Worm (Caenorhabditis elegans) whole organism, L2 larva: ENCODE measurements around the gene atp-5.
A peak's percentile ranks its signal among the peaks of the same experiment; 100 is the strongest.

Experiments
- C34F6.9 ChIP-seq: fragments of 150-350 bp; optimal IDR thresholded peaks from 2 replicates; lab custom pipeline; 2014; ENCODE audit warnings: missing biosample characterization, missing genetic modification characterization
- F13H6.1 ChIP-seq: sonication (generic microtip); optimal IDR thresholded peaks from 2 replicates; lab custom pipeline; 2016; ENCODE audit warnings: missing genetic modification characterization, missing compliant biosample characterization
- R02D3.7 ChIP-seq: fragments of 150-350 bp; optimal IDR thresholded peaks from 2 replicates; lab custom pipeline; 2014; ENCODE audit warnings: missing biosample characterization, missing genetic modification characterization
- Y55F3AM.14 ChIP-seq: fragments of 200-800 bp; sonication (Bioruptor generic); optimal IDR thresholded peaks from 2 replicates; lab custom pipeline; 2018; ENCODE audit warnings: mild to moderate bottlenecking, missing genetic modification characterization, missing compliant biosample characterization
- ZK546.5 ChIP-seq: sonication (generic microtip); optimal IDR thresholded peaks from 2 replicates; lab custom pipeline; 2017; ENCODE audit warnings: missing biosample characterization, missing genetic modification characterization
- alr-1 ChIP-seq: fragments of 150-350 bp; optimal IDR thresholded peaks from 2 replicates; lab custom pipeline; 2014; ENCODE audit warnings: missing biosample characterization, missing genetic modification characterization
- aly-2 ChIP-seq: fragments of 150-350 bp; optimal IDR thresholded peaks from 2 replicates; lab custom pipeline; 2014; ENCODE audit warnings: missing biosample characterization, missing genetic modification characterization
- ama-1 ChIP-seq: fragments of 150-350 bp; optimal IDR thresholded peaks from 2 replicates; lab custom pipeline; 2018; ENCODE audit warnings: inconsistent platforms
- blmp-1 ChIP-seq: sonication (generic microtip); optimal IDR thresholded peaks from 2 replicates; lab custom pipeline; 2017; ENCODE audit warnings: missing genetic modification characterization, mild to moderate bottlenecking, missing compliant biosample characterization, antibody characterized with exemption, moderate library complexity; ENCODE audit not compliant: insufficient read depth
- ceh-16 ChIP-seq: fragments of 150-350 bp; optimal IDR thresholded peaks from 2 replicates; lab custom pipeline; 2014; ENCODE audit warnings: missing biosample characterization, missing genetic modification characterization
- ceh-82 ChIP-seq: fragments of 150-350 bp; optimal IDR thresholded peaks from 2 replicates; lab custom pipeline; 2014; ENCODE audit warnings: missing biosample characterization, missing genetic modification characterization
- crh-2 ChIP-seq: sonication (generic microtip); optimal IDR thresholded peaks from 2 replicates; lab custom pipeline; 2017; ENCODE audit warnings: missing biosample characterization, missing genetic modification characterization
- egl-27 ChIP-seq: sonication (generic microtip); optimal IDR thresholded peaks from 3 replicates; lab custom pipeline; 2017; ENCODE audit warnings: missing biosample characterization, missing genetic modification reagents, missing genetic modification characterization
- elt-1 ChIP-seq: fragments of 150-350 bp; optimal IDR thresholded peaks from 2 replicates; lab custom pipeline; 2014; ENCODE audit warnings: missing biosample characterization, missing genetic modification characterization
- elt-3 ChIP-seq: sonication (generic microtip); optimal IDR thresholded peaks from 2 replicates; lab custom pipeline; 2017; ENCODE audit warnings: missing biosample characterization, missing genetic modification characterization
- fos-1 ChIP-seq: fragments of 150-350 bp; optimal IDR thresholded peaks from 2 replicates; lab custom pipeline; 2014; ENCODE audit warnings: missing biosample characterization, missing genetic modification characterization
- gmeb-1 ChIP-seq: fragments of 150-350 bp; optimal IDR thresholded peaks from 2 replicates; lab custom pipeline; 2014; ENCODE audit warnings: missing biosample characterization, missing genetic modification characterization
- lin-11 ChIP-seq: fragments of 150-350 bp; sonication (generic microtip); optimal IDR thresholded peaks from 2 replicates; lab custom pipeline; 2014; ENCODE audit warnings: missing biosample characterization, missing genetic modification characterization, inconsistent platforms, mixed read lengths
- lin-13 ChIP-seq: fragments of 150-350 bp; optimal IDR thresholded peaks from 2 replicates; lab custom pipeline; 2014; ENCODE audit warnings: missing biosample characterization, missing genetic modification reagents, missing genetic modification characterization
- lin-39 ChIP-seq: fragments of 150-350 bp; optimal IDR thresholded peaks from 2 replicates; lab custom pipeline; 2014; ENCODE audit warnings: missing biosample characterization, missing genetic modification reagents, missing genetic modification characterization
- lsy-2 ChIP-seq, 2 experiments: fragments of 150-350 bp in 1 of 2; sonication (generic microtip) in 1 of 2; optimal IDR thresholded peaks; 2 replicates each; lab custom pipeline; 2014 to 2017; ENCODE audit warnings: missing biosample characterization in 2 of 2, missing genetic modification characterization in 2 of 2
- mab-5 ChIP-seq: fragments of 150-350 bp; optimal IDR thresholded peaks from 2 replicates; lab custom pipeline; 2014; ENCODE audit warnings: missing biosample characterization, missing genetic modification characterization
- mbf-1 ChIP-seq: sonication (generic microtip); optimal IDR thresholded peaks from 2 replicates; lab custom pipeline; 2017; ENCODE audit warnings: missing biosample characterization, missing genetic modification characterization
- mdl-1 ChIP-seq, 2 experiments: fragments of 150-350 bp in 1 of 2; sonication (generic microtip) in 1 of 2; optimal IDR thresholded peaks; 2 replicates each; lab custom pipeline; 2017; ENCODE audit warnings: missing biosample characterization in 2 of 2, missing genetic modification characterization in 2 of 2
- nhr-10 ChIP-seq: sonication (generic microtip); optimal IDR thresholded peaks from 2 replicates; lab custom pipeline; 2017; ENCODE audit warnings: missing biosample characterization, missing genetic modification characterization
- nhr-11 ChIP-seq: fragments of 150-350 bp; optimal IDR thresholded peaks from 2 replicates; lab custom pipeline; 2014; ENCODE audit warnings: missing biosample characterization, missing genetic modification characterization
- nhr-12 ChIP-seq: fragments of 150-350 bp; optimal IDR thresholded peaks from 2 replicates; lab custom pipeline; 2014; ENCODE audit warnings: missing biosample characterization, missing genetic modification characterization
- nhr-129 ChIP-seq: fragments of 150-350 bp; optimal IDR thresholded peaks from 2 replicates; lab custom pipeline; 2014; ENCODE audit warnings: missing biosample characterization, missing genetic modification characterization
- nhr-21 ChIP-seq: fragments of 150-350 bp; optimal IDR thresholded peaks from 2 replicates; lab custom pipeline; 2014; ENCODE audit warnings: missing biosample characterization, missing genetic modification characterization
- nhr-23 ChIP-seq: fragments of 150-350 bp; optimal IDR thresholded peaks from 2 replicates; lab custom pipeline; 2014; ENCODE audit warnings: missing biosample characterization, missing genetic modification reagents, missing genetic modification characterization
- nhr-237 ChIP-seq: fragments of 150-350 bp; optimal IDR thresholded peaks from 2 replicates; lab custom pipeline; 2014; ENCODE audit warnings: missing biosample characterization, missing genetic modification characterization
- nhr-25 ChIP-seq: fragments of 150-350 bp; sonication (generic microtip); optimal IDR thresholded peaks from 3 replicates; lab custom pipeline; 2014; ENCODE audit warnings: missing biosample characterization, missing genetic modification characterization
- nhr-6 ChIP-seq: fragments of 150-350 bp; optimal IDR thresholded peaks from 2 replicates; lab custom pipeline; 2014; ENCODE audit warnings: missing biosample characterization, missing genetic modification characterization
- nhr-77 ChIP-seq: fragments of 150-350 bp; optimal IDR thresholded peaks from 2 replicates; lab custom pipeline; 2014; ENCODE audit warnings: missing biosample characterization, missing genetic modification characterization
- peb-1 ChIP-seq: fragments of 150-350 bp; optimal IDR thresholded peaks from 2 replicates; lab custom pipeline; 2014; ENCODE audit warnings: missing biosample characterization, missing genetic modification characterization
- sem-4 ChIP-seq: fragments of 150-350 bp; optimal IDR thresholded peaks from 2 replicates; lab custom pipeline; 2014; ENCODE audit warnings: missing biosample characterization, missing genetic modification reagents, missing genetic modification characterization
- skn-1 ChIP-seq: sonication (generic microtip); optimal IDR thresholded peaks from 2 replicates; lab custom pipeline; 2017; ENCODE audit warnings: missing biosample characterization, missing genetic modification characterization
- sma-3 ChIP-seq: sonication (generic microtip); optimal IDR thresholded peaks from 2 replicates; lab custom pipeline; 2016; ENCODE audit warnings: missing genetic modification reagents, missing genetic modification characterization, missing compliant biosample characterization
- sma-9 ChIP-seq, 2 experiments: fragments of 150-350 bp in 1 of 2; sonication (generic microtip) in 1 of 2; optimal IDR thresholded peaks; 2 replicates each; lab custom pipeline; 2014 to 2016; ENCODE audit warnings: missing genetic modification characterization in 2 of 2, mild to moderate bottlenecking in 1 of 2, missing biosample characterization in 1 of 2, missing compliant biosample characterization in 1 of 2, missing genetic modification reagents in 1 of 2, moderate library complexity in 1 of 2
- snpc-4 ChIP-seq: fragments of 150-350 bp; optimal IDR thresholded peaks from 2 replicates; lab custom pipeline; 2014; ENCODE audit warnings: missing biosample characterization, missing genetic modification characterization
- unc-39 ChIP-seq: fragments of 150-350 bp; optimal IDR thresholded peaks from 2 replicates; lab custom pipeline; 2014; ENCODE audit warnings: missing biosample characterization, missing genetic modification characterization
- unc-55 ChIP-seq: fragments of 150-350 bp; sonication (generic microtip); optimal IDR thresholded peaks from 3 replicates; lab custom pipeline; 2014; ENCODE audit warnings: missing biosample characterization, missing genetic modification reagents, missing genetic modification characterization
- unc-62 ChIP-seq: fragments of 150-350 bp; optimal IDR thresholded peaks from 2 replicates; lab custom pipeline; 2014; ENCODE audit warnings: missing biosample characterization, missing genetic modification reagents, missing genetic modification characterization
- zag-1 ChIP-seq: fragments of 150-350 bp; optimal IDR thresholded peaks from 2 replicates; lab custom pipeline; 2014; ENCODE audit warnings: missing biosample characterization, missing genetic modification characterization
- ztf-1 ChIP-seq: fragments of 200-800 bp; sonication (Bioruptor generic); conservative IDR thresholded peaks from 2 replicates; pipeline ENCODE4 v1.3.6; 2022; ENCODE audit warnings: missing genetic modification characterization, missing compliant biosample characterization
- ztf-4 ChIP-seq: fragments of 150-350 bp; optimal IDR thresholded peaks from 2 replicates; lab custom pipeline; 2014; ENCODE audit warnings: missing biosample characterization, missing genetic modification characterization

Gene atp-5

DNA sequence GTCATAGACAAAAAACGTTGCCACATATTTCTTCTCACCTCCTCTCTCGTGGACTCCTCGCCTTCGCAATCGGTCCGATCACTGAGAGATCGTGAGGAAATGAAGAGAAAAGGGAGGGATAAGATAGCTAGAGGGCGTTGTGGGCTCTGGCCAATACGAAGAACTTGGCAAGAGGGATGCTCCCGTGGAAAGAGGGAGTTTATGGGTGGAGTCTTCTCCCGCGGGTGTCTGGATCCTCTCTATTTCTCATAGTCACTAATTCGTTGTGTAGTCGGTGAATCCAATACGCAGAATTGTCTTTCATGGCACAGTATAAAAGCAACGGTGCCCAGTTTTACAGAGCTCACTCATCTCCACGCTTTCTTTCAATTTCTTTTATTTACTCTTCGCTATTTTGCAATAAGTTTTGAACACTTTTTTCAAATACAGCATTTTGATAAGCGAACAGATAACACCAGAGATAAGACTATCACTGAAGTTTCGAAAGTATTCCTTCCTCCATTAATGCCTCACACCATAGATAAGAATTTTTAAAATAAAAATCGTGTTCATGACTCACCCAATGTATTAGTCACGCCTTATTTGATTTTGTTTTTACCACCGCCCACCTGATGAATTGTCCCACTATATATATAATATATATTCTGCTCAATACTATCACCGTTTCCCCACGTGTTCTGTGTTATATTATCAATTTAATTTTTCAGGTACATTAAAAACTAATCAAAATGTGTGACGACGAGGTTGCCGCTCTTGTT is 43.1 kb downstream of the atp-5 start, which contains the start of gene act-1:
TSS of gene act-1 (plus strand) at position 708 of the 758 bp plus-strand sequence.
- TF ChIP-seq lin-11 (tag; lab: Kevin White, UChicago) (no peak), ama-1 (lab: Kevin White, UChicago) (no peak), nhr-129 (tag; lab: Kevin White, UChicago) (peak; percentile 60), F13H6.1 (tag; lab: Kevin White, UChicago) (peak; percentile 75), fos-1 (tag; lab: Kevin White, UChicago) (peak; percentile 96), sma-9 (GFP tag; optimal IDR thresholded peaks at IDR 0.05; lab: Kevin White, UChicago) (peak; percentile 60), sma-9 (tag; optimal IDR thresholded peaks at IDR 0.05; lab: Kevin White, UChicago) (no peak), alr-1 (no peak), lsy-2 (tag; optimal IDR thresholded peaks at IDR 0.05; lab: Kevin White, UChicago) (peak in 1 of 2 experiments; percentile 29), nhr-77 (tag; lab: Kevin White, UChicago) (no peak), sem-4 (peak; percentile 9)

DNA sequence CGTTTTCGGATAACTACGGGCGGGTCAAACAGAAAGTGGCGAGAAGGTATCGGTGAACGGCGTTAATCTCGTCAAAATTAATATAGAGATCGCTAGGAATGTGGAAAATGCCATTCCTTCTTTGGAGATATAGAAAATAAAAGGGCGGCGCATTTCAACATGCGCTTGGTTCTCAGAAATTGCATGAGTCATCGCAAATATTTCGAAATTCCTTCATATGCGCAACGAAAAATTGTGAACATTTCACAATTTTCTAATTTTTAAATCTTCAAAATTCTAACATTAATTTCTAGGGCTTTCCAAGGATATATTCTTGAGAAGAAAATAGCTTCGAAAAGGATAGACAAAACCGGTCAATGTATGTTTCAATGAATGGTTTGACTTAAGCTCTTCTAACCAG is 44.8 kb downstream of the atp-5 start:
- TF ChIP-seq mab-5 (tag; lab: Kevin White, UChicago) (no peak), unc-55 (GFP tag; lab: Kevin White, UChicago) (peak; percentile 18)

DNA sequence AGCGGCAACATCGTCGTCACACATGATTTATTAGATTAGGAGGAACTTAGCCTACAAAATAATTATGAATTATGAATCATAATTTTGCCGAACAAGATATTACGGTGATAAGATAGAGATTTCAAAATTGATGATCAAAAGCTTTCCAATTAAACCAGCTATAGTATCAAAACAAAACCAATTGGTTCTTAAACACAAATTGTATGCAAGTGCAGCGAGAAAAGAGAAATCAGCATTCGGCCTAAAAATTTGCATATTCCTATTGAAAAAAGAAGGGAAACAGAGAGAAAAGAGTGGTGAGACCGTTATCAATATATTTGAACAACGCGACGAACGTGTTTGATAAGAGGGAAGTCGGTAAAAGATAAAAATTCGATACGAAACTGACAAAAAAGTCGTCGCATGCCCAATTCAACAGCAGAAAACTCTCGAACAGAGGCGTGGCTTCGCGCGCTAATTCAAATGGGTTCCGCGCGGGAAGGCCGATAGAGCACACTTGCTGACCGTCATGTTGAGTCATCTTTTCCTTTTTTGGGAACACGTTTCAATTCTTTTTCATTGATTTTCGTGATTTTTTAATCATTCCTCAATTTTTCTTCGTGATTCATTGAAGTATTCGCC is 45.5 kb downstream of the atp-5 start, which contains the start of gene act-2:
TSS of gene act-2 (minus strand) at position 51 of the 621 bp plus-strand sequence.
- TF ChIP-seq ZK546.5 (tag; lab: Kevin White, UChicago) (no peak), zag-1 (tag; lab: Kevin White, UChicago) (peak; percentile 15), unc-55 (GFP tag; lab: Kevin White, UChicago) (peak; percentile 86), fos-1 (tag; lab: Kevin White, UChicago) (peak; percentile 97), nhr-6 (tag; lab: Kevin White, UChicago) (no peak), lin-13 (GFP tag; lab: Kevin White, UChicago) (peak; percentile 74), ztf-1 (GFP tag; lab: Robert Waterston, UW) (no peak), ztf-4 (tag; lab: Kevin White, UChicago) (peak; percentile 50), mab-5 (tag; lab: Kevin White, UChicago) (peak; percentile 21), nhr-12 (no peak), nhr-129 (tag; lab: Kevin White, UChicago) (peak; percentile 76), C34F6.9 (tag; lab: Kevin White, UChicago) (peak; percentile 88), lsy-2 (tag; optimal IDR thresholded peaks at IDR 0.05; lab: Kevin White, UChicago) (peak in 1 of 2 experiments; percentile 75), R02D3.7 (tag; lab: Kevin White, UChicago) (no peak), nhr-11 (no peak), alr-1 (no peak), blmp-1 (tag; lab: Kevin White, UChicago) (peak; percentile 57), elt-3 (no peak), peb-1 (no peak), ceh-16 (peak; percentile 64), sma-9 (GFP tag; optimal IDR thresholded peaks at IDR 0.05; lab: Kevin White, UChicago) (peak; percentile 8), sma-9 (tag; optimal IDR thresholded peaks at IDR 0.05; lab: Kevin White, UChicago) (no peak), aly-2 (no peak), ceh-82 (no peak), sma-3 (GFP tag; lab: Kevin White, UChicago) (peak; percentile 87), unc-62 (GFP tag; lab: Kevin White, UChicago) (no peak), nhr-10 (tag; lab: Kevin White, UChicago) (no peak), egl-27 (tag; lab: Kevin White, UChicago) (no peak), skn-1 (no peak), nhr-237 (tag; lab: Kevin White, UChicago) (no peak), mbf-1 (no peak), F13H6.1 (tag; lab: Kevin White, UChicago) (peak; percentile 44), sem-4 (peak; percentile 80), nhr-25 (tag; lab: Kevin White, UChicago) (peak; percentile 84), elt-1 (tag; lab: Kevin White, UChicago) (no peak), snpc-4 (tag; lab: Kevin White, UChicago) (peak; percentile 55), Y55F3AM.14 (GFP tag; lab: Kevin White, UChicago) (no peak), gmeb-1 (peak; percentile 69), crh-2 (peak; percentile 86), lin-11 (tag; lab: Kevin White, UChicago) (peak; percentile 76), unc-39 (tag; lab: Kevin White, UChicago) (no peak), lin-39 (tag; lab: Kevin White, UChicago) (no peak), nhr-21 (peak; percentile 20), mdl-1 (tag; optimal IDR thresholded peaks at IDR 0.05; lab: Kevin White, UChicago) (no peak), nhr-77 (tag; lab: Kevin White, UChicago) (no peak), nhr-23 (tag; lab: Kevin White, UChicago) (no peak)
